Worm (Caenorhabditis elegans) whole organism, late embryonic: ENCODE measurements around the gene C04B4.1.

Source experiments
- F13H6.1 ChIP-seq: sonication (generic microtip); optimal IDR thresholded peaks from 2 replicates; lab custom pipeline; 2016; ENCODE audit warnings: missing genetic modification characterization, missing compliant biosample characterization
- ama-1 ChIP-seq: fragments of 150-350 bp; optimal IDR thresholded peaks from 2 replicates; lab custom pipeline; 2014
- fkh-10 ChIP-seq: fragments of 150-350 bp; optimal IDR thresholded peaks from 2 replicates; lab custom pipeline; 2014; ENCODE audit warnings: missing biosample characterization, missing genetic modification reagents, missing genetic modification characterization
- hlh-15 ChIP-seq: sonication (generic microtip); optimal IDR thresholded peaks from 2 replicates; lab custom pipeline; 2016; ENCODE audit warnings: missing genetic modification characterization, missing compliant biosample characterization
- nhr-11 ChIP-seq: fragments of 150-350 bp; optimal IDR thresholded peaks from 2 replicates; lab custom pipeline; 2014; ENCODE audit warnings: missing biosample characterization, missing genetic modification characterization
- pha-4 ChIP-seq: fragments of 150-350 bp; optimal IDR thresholded peaks from 2 replicates; lab custom pipeline; 2018; ENCODE audit warnings: missing biosample characterization, missing genetic modification reagents, missing genetic modification characterization
- rnt-1 ChIP-seq: sonication (generic microtip); optimal IDR thresholded peaks from 2 replicates; lab custom pipeline; 2016; ENCODE audit warnings: missing genetic modification characterization, missing compliant biosample characterization
- ztf-16 ChIP-seq: sonication (generic microtip); optimal IDR thresholded peaks from 2 replicates; lab custom pipeline; 2017; ENCODE audit warnings: missing genetic modification characterization, missing compliant biosample characterization

DNA sequence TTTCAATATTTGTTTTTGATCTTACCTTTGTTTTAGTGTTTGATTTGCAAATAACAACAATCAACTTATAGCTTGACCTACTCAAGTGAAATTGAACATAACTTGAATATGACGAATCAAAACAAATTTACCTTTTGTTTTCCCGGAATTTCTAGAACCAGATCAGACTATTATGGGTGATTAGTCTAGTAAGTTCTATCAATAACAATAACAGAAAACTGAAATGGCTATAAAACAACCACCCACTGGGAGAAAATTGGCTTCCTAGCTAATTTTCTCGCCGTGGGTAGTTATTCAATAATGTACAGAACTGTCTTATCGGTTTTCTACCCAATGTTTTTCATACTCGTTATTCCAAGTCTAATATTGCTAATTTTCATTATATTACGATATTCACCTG is 48.1 kb downstream of the C04B4.1 start, which contains the start of gene srd-45:
- TF ChIP-seq nhr-11 (no peak), fkh-10 (GFP tag; lab: Kevin White, UChicago) (no peak), rnt-1 (no peak), hlh-15 (tag; lab: Kevin White, UChicago) (no peak), ama-1 (lab: Kevin White, UChicago) (no peak), F13H6.1 (no peak), ztf-16 (tag; lab: Kevin White, UChicago) (no peak), pha-4 (no peak)
